Fruit fly (Drosophila melanogaster) S2 (cell line): Measurements from ENCODE around the gene CG11911.

Source experiments
- CG8478 ChIP-seq: fragments of >200 bp; optimal IDR thresholded peaks from 2 replicates; lab custom pipeline; 2018
- CTCF ChIP-seq, 2 experiments: fragments of >200 bp; optimal IDR thresholded peaks; 2 replicates each; lab custom pipeline; 2018

DNA sequence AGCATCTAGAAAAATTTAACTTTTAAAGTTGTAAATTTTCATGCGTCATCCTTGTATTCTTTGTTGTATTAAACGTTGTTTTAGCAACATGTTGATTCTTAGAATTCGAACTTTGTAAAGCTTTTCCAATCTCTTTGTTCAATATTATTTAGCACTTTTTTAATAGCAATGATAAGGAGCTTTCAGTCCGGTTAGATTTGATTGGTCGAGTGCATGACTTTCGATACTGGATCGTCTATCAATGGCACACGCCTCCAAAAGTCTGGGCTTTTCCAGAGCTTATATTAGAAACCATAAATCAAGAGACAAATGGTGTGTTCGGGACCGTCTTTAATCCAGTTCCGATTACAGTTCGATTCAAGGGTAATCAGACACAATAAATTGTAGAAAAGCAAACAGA lies 1.3 kb downstream of the CG11911 start:
- TF ChIP-seq CG8478 (lab: Kevin White, UChicago) (no peak), CTCF (optimal IDR thresholded peaks at IDR 0.05; lab: Kevin White, UChicago) (no peak)
